Fruit fly (Drosophila melanogaster): ENCODE measurements around the gene Vav.
A peak's percentile ranks its signal among the peaks of the same experiment; 100 is the strongest.

Gene Vav

dm6 chrX:19281271-19281670 is 19.7 kb downstream of the Vav start:
- TF ChIP-seq CG33017 (tag; optimal IDR thresholded peaks at IDR 0.05) (no peak), tj (GFP tag; optimal IDR thresholded peaks at IDR 0.05) (no peak), ovo (GFP tag; optimal IDR thresholded peaks at IDR 0.05) (no peak), bab1 (GFP tag; optimal IDR thresholded peaks at IDR 0.05) (peak; percentile 14), Mnt (GFP tag; optimal IDR thresholded peaks at IDR 0.05) (no peak), CG14711 (tag; optimal IDR thresholded peaks at IDR 0.05) (peak; percentile 11)

DNA sequence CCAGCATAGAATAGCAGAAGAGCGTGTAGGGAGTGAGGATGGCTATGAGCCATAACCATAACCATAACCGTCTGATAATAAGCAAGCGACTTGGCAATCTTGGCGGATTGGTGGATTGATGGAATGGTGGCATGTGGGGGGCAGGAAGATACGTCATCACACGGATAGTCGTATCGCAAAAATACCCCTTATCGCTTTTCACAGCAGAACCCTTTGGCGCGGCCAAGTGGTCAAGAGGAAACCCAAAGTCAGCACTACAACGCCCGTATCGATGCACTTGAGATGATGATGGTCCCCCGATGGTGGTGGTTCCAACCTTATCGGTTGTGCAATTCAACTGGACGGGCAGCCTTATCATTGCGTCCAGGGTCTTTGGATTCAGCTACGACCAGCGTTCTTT is 23.8 kb downstream of the Vav start:
- TF ChIP-seq bab1 (GFP tag; optimal IDR thresholded peaks at IDR 0.05) (no peak), Clk (GFP tag; optimal IDR thresholded peaks at IDR 0.05) (no peak), Mnt (GFP tag; optimal IDR thresholded peaks at IDR 0.05) (no peak), cnc (optimal IDR thresholded peaks at IDR 0.05) (no peak), CG1620 (GFP tag; optimal IDR thresholded peaks at IDR 0.05) (no peak), CG7045 (GFP tag; optimal IDR thresholded peaks at IDR 0.05) (no peak), CG33017 (tag; optimal IDR thresholded peaks at IDR 0.05) (no peak), cic (GFP tag; optimal IDR thresholded peaks at IDR 0.05) (peak; percentile 77)

- TF ChIP-seq cic (GFP tag; optimal IDR thresholded peaks at IDR 0.05) (no peak), ovo (GFP tag; optimal IDR thresholded peaks at IDR 0.05) (no peak), CG1620 (GFP tag; optimal IDR thresholded peaks at IDR 0.05) (no peak), kay (GFP tag; ENCODE audit: borderline replicate concordance) (no peak), pad (GFP tag; optimal IDR thresholded peaks at IDR 0.05) (no peak), Mnt (GFP tag; optimal IDR thresholded peaks at IDR 0.05) (no peak), bab1 (GFP tag; optimal IDR thresholded peaks at IDR 0.05) (no peak), CG11617 (GFP tag; optimal IDR thresholded peaks at IDR 0.05) (no peak), CG33017 (tag; optimal IDR thresholded peaks at IDR 0.05) (no peak), cnc (optimal IDR thresholded peaks at IDR 0.05) (no peak), tj (GFP tag; optimal IDR thresholded peaks at IDR 0.05) (no peak), CG7101 (tag; optimal IDR thresholded peaks at IDR 0.05) (no peak), CG5204 (GFP tag; optimal IDR thresholded peaks at IDR 0.05) (no peak), CG12768 (GFP tag; optimal IDR thresholded peaks at IDR 0.05) (no peak)
Observed at dm6 chrX:19286235-19286634, 24.6 kb downstream of the Vav start.

dm6 chrX:19287784-19288183 is 26.2 kb downstream of the Vav start:
- TF ChIP-seq cnc (optimal IDR thresholded peaks at IDR 0.05) = no peak
- TF ChIP-seq CG33017 (tag; optimal IDR thresholded peaks at IDR 0.05) = no peak
- no peak for TF ChIP-seq toe (GFP tag; optimal IDR thresholded peaks at IDR 0.05)
- no peak for TF ChIP-seq CG7101 (tag; optimal IDR thresholded peaks at IDR 0.05)
- no peak for TF ChIP-seq CG7045 (GFP tag; optimal IDR thresholded peaks at IDR 0.05)
- TF ChIP-seq CG12768 (GFP tag; optimal IDR thresholded peaks at IDR 0.05) = no peak

DNA sequence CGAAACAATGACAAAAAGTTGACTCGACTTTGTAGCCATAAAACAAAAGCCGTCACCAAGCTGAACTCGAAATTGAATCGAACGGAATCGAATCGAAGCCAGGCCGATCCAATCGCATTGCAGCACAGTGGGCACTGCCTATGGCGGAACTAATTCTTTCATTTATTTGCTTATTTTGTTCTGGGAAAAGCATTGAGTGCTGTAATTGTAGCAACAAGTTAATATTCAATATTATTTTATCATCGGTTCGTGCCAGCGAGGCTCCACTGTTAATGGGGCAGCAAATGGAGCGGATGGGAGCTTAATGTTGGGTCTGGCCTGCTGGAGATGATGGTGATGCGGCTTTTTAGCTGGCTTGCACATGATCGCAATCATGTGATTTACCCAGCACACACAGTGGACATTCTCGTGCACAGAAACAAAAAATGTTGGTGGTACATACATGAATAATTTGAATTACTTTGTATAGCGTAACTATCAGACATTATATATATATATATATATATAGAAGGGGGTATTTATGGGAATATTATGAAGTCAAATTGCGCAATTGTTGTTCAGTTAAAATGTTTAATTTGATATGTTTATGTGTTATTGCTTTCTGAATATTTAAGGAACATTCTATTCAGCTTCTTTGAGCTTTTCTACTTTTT is 27.8 kb downstream of the Vav start:
- TF ChIP-seq cic (GFP tag; optimal IDR thresholded peaks at IDR 0.05) (no peak), bab1 (GFP tag; optimal IDR thresholded peaks at IDR 0.05) (peak; percentile 92), Mnt (GFP tag; optimal IDR thresholded peaks at IDR 0.05) (peak; percentile 39), CG33017 (tag; optimal IDR thresholded peaks at IDR 0.05) (peak; percentile 44), CG5204 (GFP tag; optimal IDR thresholded peaks at IDR 0.05) (peak; percentile 58), Hr96 (GFP tag; optimal IDR thresholded peaks at IDR 0.05) (peak; percentile 66), pad (GFP tag; optimal IDR thresholded peaks at IDR 0.05) (peak; percentile 60), tj (GFP tag; optimal IDR thresholded peaks at IDR 0.05) (peak; percentile 50), Crg-1 (GFP tag; optimal IDR thresholded peaks at IDR 0.05) (peak; percentile 32), CG7101 (tag; optimal IDR thresholded peaks at IDR 0.05) (peak; percentile 73), CG7045 (GFP tag; optimal IDR thresholded peaks at IDR 0.05) (peak; percentile 60), kay (GFP tag; ENCODE audit: borderline replicate concordance) (peak; percentile 64), toe (GFP tag; optimal IDR thresholded peaks at IDR 0.05) (peak; percentile 22), cnc (optimal IDR thresholded peaks at IDR 0.05) (no peak), ovo (GFP tag; optimal IDR thresholded peaks at IDR 0.05) (no peak), CG14711 (tag; optimal IDR thresholded peaks at IDR 0.05) (peak; percentile 69), CG1620 (GFP tag; optimal IDR thresholded peaks at IDR 0.05) (peak; percentile 69), Clk (GFP tag; optimal IDR thresholded peaks at IDR 0.05) (peak; percentile 9), CG12768 (GFP tag; optimal IDR thresholded peaks at IDR 0.05) (peak; percentile 47), CG11617 (GFP tag; optimal IDR thresholded peaks at IDR 0.05) (peak; percentile 54)

DNA sequence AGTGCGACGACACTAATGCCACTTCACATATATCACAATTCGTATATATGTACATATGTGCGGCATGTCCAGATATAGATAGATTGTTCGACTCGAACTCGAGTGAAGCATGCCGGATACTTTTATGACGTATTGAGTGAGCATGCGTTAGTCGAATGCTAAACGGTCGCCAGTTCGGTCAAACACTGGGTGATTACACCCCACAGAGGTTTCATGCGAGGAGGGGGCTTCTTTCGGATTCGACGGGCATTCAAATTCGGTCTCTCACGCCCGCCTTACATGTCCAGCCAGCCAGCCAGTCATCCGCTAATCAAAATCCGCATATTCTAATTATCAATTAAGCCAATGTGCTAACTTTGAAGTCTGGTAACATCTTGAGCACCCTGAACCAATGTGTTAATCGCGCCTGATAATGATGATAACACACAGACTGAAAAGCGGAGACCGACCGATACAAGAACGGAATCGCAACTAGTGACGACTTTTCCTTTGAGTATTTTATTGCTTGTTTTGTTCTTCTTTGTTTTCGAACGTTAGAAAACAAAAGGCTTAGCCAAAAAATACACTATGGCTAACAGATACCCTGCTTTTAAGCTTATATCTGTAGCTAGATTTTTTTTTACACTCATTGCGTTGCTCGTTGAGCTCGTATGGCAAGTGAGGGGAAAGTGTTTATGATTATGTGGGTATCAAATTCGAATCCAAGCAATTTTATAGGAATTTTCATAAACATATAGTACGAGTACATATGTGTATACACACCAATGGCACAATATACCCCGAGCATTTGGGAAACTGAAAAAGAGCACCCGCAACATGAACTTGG is 30.4 kb downstream of the Vav start:
- TF ChIP-seq CG33017 (tag; optimal IDR thresholded peaks at IDR 0.05) = no peak
- TF ChIP-seq tj (GFP tag; optimal IDR thresholded peaks at IDR 0.05) = peak; percentile 24
- peak; percentile 39 for TF ChIP-seq CG14711 (tag; optimal IDR thresholded peaks at IDR 0.05)
- TF ChIP-seq kay (GFP tag; ENCODE audit: borderline replicate concordance) = no peak
- peak; percentile 2 for TF ChIP-seq CG11617 (GFP tag; optimal IDR thresholded peaks at IDR 0.05)

- TF ChIP-seq CG14711 (tag; optimal IDR thresholded peaks at IDR 0.05) (no peak), Crg-1 (GFP tag; optimal IDR thresholded peaks at IDR 0.05) (no peak), CG5204 (GFP tag; optimal IDR thresholded peaks at IDR 0.05) (no peak), toe (GFP tag; optimal IDR thresholded peaks at IDR 0.05) (no peak), kay (GFP tag; ENCODE audit: borderline replicate concordance) (no peak)
Observed at dm6 chrX:19293320-19293719, 31.7 kb downstream of the Vav start.

All from whole organism, adult.